Fruit fly (Drosophila melanogaster) whole organism, embryonic: Measurements from ENCODE around the gene CG34265.

ENCODE experiments used
- Adf1 ChIP-seq: fragments of 200-800 bp; sonication (Bioruptor generic); IDR thresholded peaks from 2 replicates; pipeline ENCODE4 v1.3.6; 2022; ENCODE audit warnings: missing biosample characterization, missing genetic modification characterization
- Atf3 ChIP-seq: fragments of 200-800 bp; sonication (Bioruptor generic); optimal IDR thresholded peaks from 3 replicates; lab custom pipeline; 2016; ENCODE audit warnings: missing biosample characterization, missing genetic modification characterization
- Awh ChIP-seq: fragments of 200-800 bp; sonication (Bioruptor generic); IDR thresholded peaks from 2 replicates; pipeline ENCODE4, ENCODE4 v1.3.6; 2022; ENCODE audit warnings: missing biosample characterization, missing genetic modification characterization
- CG10321 ChIP-seq: fragments of 200-800 bp; sonication (Bioruptor generic); IDR thresholded peaks from 2 replicates; pipeline ENCODE4 v1.3.6; 2022; ENCODE audit warnings: missing biosample characterization, missing genetic modification characterization
- CG10366 ChIP-seq: fragments of 200-800 bp; sonication (Bioruptor generic); IDR thresholded peaks from 2 replicates; pipeline ENCODE4 v1.3.6; 2022; ENCODE audit warnings: missing biosample characterization, missing genetic modification characterization
- CG10543 ChIP-seq: fragments of 200-800 bp; sonication (Bioruptor generic); optimal IDR thresholded peaks from 3 replicates; lab custom pipeline; 2017; ENCODE audit warnings: missing biosample characterization, mild to moderate bottlenecking, missing genetic modification characterization, moderate library complexity
- CG12391 ChIP-seq: fragments of 200-800 bp; sonication (Bioruptor generic); optimal IDR thresholded peaks from 3 replicates; lab custom pipeline; 2018; ENCODE audit warnings: missing biosample characterization, mild to moderate bottlenecking, missing genetic modification characterization, moderate library complexity
- CG14441 ChIP-seq: fragments of 200-800 bp; sonication (Bioruptor generic); IDR thresholded peaks from 2 replicates; pipeline ENCODE4 v1.3.6; 2022; ENCODE audit warnings: missing biosample characterization, missing genetic modification characterization
- CG16815 ChIP-seq: fragments of 200-800 bp; sonication (Bioruptor generic); optimal IDR thresholded peaks from 3 replicates; lab custom pipeline; 2017; ENCODE audit warnings: missing biosample characterization, mild to moderate bottlenecking, missing genetic modification characterization
- CG17361 ChIP-seq: fragments of 200-800 bp; sonication (Bioruptor generic); IDR thresholded peaks from 3 replicates; pipeline ENCODE4 v1.3.6; 2022; ENCODE audit warnings: missing biosample characterization, missing genetic modification characterization
- CG18262 ChIP-seq: fragments of 200-800 bp; optimal IDR thresholded peaks from 3 replicates; lab custom pipeline; 2019; ENCODE audit warnings: missing biosample characterization, mild to moderate bottlenecking, missing genetic modification characterization, moderate library complexity
- CG2678 ChIP-seq: fragments of 200-800 bp; sonication (Bioruptor generic); optimal IDR thresholded peaks from 3 replicates; lab custom pipeline; 2019; ENCODE audit warnings: missing biosample characterization, mild to moderate bottlenecking, missing genetic modification characterization, moderate library complexity
- CG3281 ChIP-seq: fragments of 200-800 bp; sonication (Bioruptor generic); optimal IDR thresholded peaks from 3 replicates; lab custom pipeline; 2017; ENCODE audit warnings: missing biosample characterization, mild to moderate bottlenecking, missing genetic modification characterization
- CG8388 ChIP-seq: fragments of 200-800 bp; sonication (Bioruptor generic); optimal IDR thresholded peaks from 2 replicates; lab custom pipeline; 2019; ENCODE audit warnings: missing biosample characterization, mild to moderate bottlenecking, missing genetic modification characterization, moderate library complexity
- CG8765 ChIP-seq: fragments of 200-800 bp; sonication (Bioruptor generic); IDR thresholded peaks from 2 replicates; pipeline ENCODE4 v1.3.6; 2022; ENCODE audit warnings: missing biosample characterization, missing genetic modification characterization
- CG9876 ChIP-seq: fragments of 200-800 bp; sonication (Bioruptor generic); optimal IDR thresholded peaks from 2 replicates; lab custom pipeline; 2016; ENCODE audit warnings: missing biosample characterization, missing genetic modification characterization
- Ets65A ChIP-seq: fragments of 200-800 bp; sonication (Bioruptor generic); peaks from one replicate; lab custom pipeline; 2016; ENCODE audit warnings: missing biosample characterization, missing genetic modification characterization
- Ets97D ChIP-seq: fragments of 200-800 bp; sonication (Bioruptor generic); optimal IDR thresholded peaks from 3 replicates; lab custom pipeline; 2016; ENCODE audit warnings: missing biosample characterization, missing genetic modification characterization
- Fer1 ChIP-seq: fragments of 200-800 bp; sonication (Bioruptor generic); optimal IDR thresholded peaks from 2 replicates; lab custom pipeline; 2017; ENCODE audit warnings: missing biosample characterization, mild to moderate bottlenecking, missing genetic modification characterization
- HmgD ChIP-seq: fragments of 200-800 bp; sonication (Bioruptor generic); optimal IDR thresholded peaks from 3 replicates; lab custom pipeline; 2016; ENCODE audit warnings: missing biosample characterization, missing genetic modification characterization
- Hr3 ChIP-seq: fragments of 200-800 bp; sonication (Bioruptor generic); optimal IDR thresholded peaks from 3 replicates; lab custom pipeline; 2016; ENCODE audit warnings: missing biosample characterization, missing genetic modification characterization
- Hr39 ChIP-seq: fragments of >200 bp; optimal IDR thresholded peaks from 2 replicates; lab custom pipeline; 2017
- NC2β ChIP-seq: fragments of 200-800 bp; sonication (Bioruptor generic); optimal IDR thresholded peaks from 2 replicates; lab custom pipeline; 2016; ENCODE audit warnings: missing biosample characterization, missing genetic modification characterization
- Ptx1 ChIP-seq: fragments of 200-800 bp; sonication (Bioruptor generic); IDR thresholded peaks from 2 replicates; pipeline ENCODE4 v1.3.6; 2022; ENCODE audit warnings: missing biosample characterization, missing genetic modification characterization
- Sox100B ChIP-seq: fragments of 200-800 bp; sonication (Bioruptor generic); optimal IDR thresholded peaks from 3 replicates; lab custom pipeline; 2018; ENCODE audit warnings: missing biosample characterization, mild to moderate bottlenecking, missing genetic modification characterization
- Sox102F ChIP-seq: fragments of 200-800 bp; sonication (Bioruptor generic); optimal IDR thresholded peaks from 2 replicates; lab custom pipeline; 2018; ENCODE audit warnings: missing biosample characterization, mild to moderate bottlenecking, missing genetic modification characterization, moderate library complexity
- Ssrp ChIP-seq: fragments of 200-800 bp; sonication (Bioruptor generic); optimal IDR thresholded peaks from 2 replicates; lab custom pipeline; 2018; ENCODE audit warnings: missing biosample characterization, mild to moderate bottlenecking, missing genetic modification characterization, moderate library complexity
- ase ChIP-seq: fragments of 200-800 bp; sonication (Bioruptor generic); IDR thresholded peaks from 3 replicates; pipeline ENCODE4 v1.3.6; 2022; ENCODE audit warnings: missing biosample characterization, missing genetic modification characterization
- bowl ChIP-seq: fragments of 200-800 bp; sonication (Bioruptor generic); IDR thresholded peaks from 2 replicates; pipeline ENCODE4 v1.3.6; 2022; ENCODE audit warnings: missing biosample characterization, missing genetic modification characterization
- btn ChIP-seq: fragments of 200-800 bp; sonication (Bioruptor generic); optimal IDR thresholded peaks from 2 replicates; lab custom pipeline; 2016; ENCODE audit warnings: missing biosample characterization, missing genetic modification characterization
- croc ChIP-seq: fragments of 200-800 bp; sonication (Bioruptor generic); conservative IDR thresholded peaks from 3 replicates; pipeline ENCODE4 v1.3.6; 2022; ENCODE audit warnings: missing biosample characterization, missing genetic modification characterization
- eve ChIP-seq, 2 experiments: fragments of >200 bp; optimal IDR thresholded peaks; 2 replicates each; lab custom pipeline; 2017; ENCODE audit warnings: missing biosample characterization in 2 of 2, missing genetic modification characterization in 2 of 2
- exex ChIP-seq: fragments of 200-800 bp; sonication (Bioruptor generic); optimal IDR thresholded peaks from 4 replicates; lab custom pipeline; 2018; ENCODE audit warnings: missing biosample characterization, mild to moderate bottlenecking, missing genetic modification characterization, moderate library complexity
- gem ChIP-seq: fragments of 200-800 bp; sonication (Bioruptor generic); optimal IDR thresholded peaks from 2 replicates; lab custom pipeline; 2019; ENCODE audit warnings: missing biosample characterization, mild to moderate bottlenecking, missing genetic modification characterization, moderate library complexity
- insv ChIP-seq, 2 experiments: fragments of 200-800 bp; sonication (Bioruptor generic); optimal IDR thresholded peaks; 3 replicates each; lab custom pipeline; 2016 to 2018; ENCODE audit warnings: missing biosample characterization in 2 of 2, missing genetic modification characterization in 2 of 2
- inv ChIP-seq: fragments of 200-800 bp; sonication (Bioruptor generic); IDR thresholded peaks from 2 replicates; pipeline ENCODE4 v1.3.6; 2022; ENCODE audit warnings: missing biosample characterization, missing genetic modification characterization; ENCODE audit not compliant: partially characterized antibody
- lbe ChIP-seq: fragments of 200-800 bp; sonication (Bioruptor generic); optimal IDR thresholded peaks from 2 replicates; lab custom pipeline; 2016; ENCODE audit warnings: missing biosample characterization, mild to moderate bottlenecking, missing genetic modification characterization
- lov ChIP-seq, 2 experiments: fragments of 200-800 bp in 1 of 2; fragments of >200 bp in 1 of 2; sonication (Bioruptor generic) in 1 of 2; IDR thresholded peaks in 1 of 2; optimal IDR thresholded peaks in 1 of 2; 2 replicates in 1 of 2; 3 replicates in 1 of 2; pipeline versions ENCODE4 v1.3.6 to Lab custom; 2017 to 2022; ENCODE audit warnings: missing biosample characterization in 1 of 2, missing genetic modification characterization in 1 of 2
- pfk ChIP-seq: fragments of 200-800 bp; sonication (Bioruptor generic); optimal IDR thresholded peaks from 2 replicates; lab custom pipeline; 2018; ENCODE audit warnings: missing biosample characterization, mild to moderate bottlenecking, missing genetic modification characterization, moderate library complexity
- phol ChIP-seq: fragments of 200-800 bp; sonication (Bioruptor generic); optimal IDR thresholded peaks from 3 replicates; lab custom pipeline; 2018; ENCODE audit warnings: missing biosample characterization, mild to moderate bottlenecking, missing genetic modification characterization, moderate library complexity
- seq ChIP-seq: fragments of 200-800 bp; sonication (Bioruptor generic); IDR thresholded peaks from 2 replicates; pipeline ENCODE4 v1.3.6; 2022; ENCODE audit warnings: missing biosample characterization, missing genetic modification characterization
- slp2 ChIP-seq: fragments of 200-800 bp; sonication (Bioruptor generic); optimal IDR thresholded peaks from 2 replicates; lab custom pipeline; 2016; ENCODE audit warnings: missing biosample characterization, missing genetic modification characterization
- sna ChIP-seq: fragments of 200-800 bp; sonication (Bioruptor generic); IDR thresholded peaks from 2 replicates; pipeline ENCODE4 v1.3.6; 2022; ENCODE audit warnings: missing biosample characterization, missing genetic modification characterization; ENCODE audit not compliant: partially characterized antibody
- ssp ChIP-seq: fragments of 200-800 bp; sonication (Bioruptor generic); IDR thresholded peaks from 2 replicates; pipeline ENCODE4 v1.3.6; 2022; ENCODE audit warnings: missing biosample characterization, missing genetic modification characterization
- tll ChIP-seq, 2 experiments: fragments of 200-800 bp in 1 of 2; fragments of >200 bp in 1 of 2; sonication (Bioruptor generic) in 1 of 2; optimal IDR thresholded peaks; 2 replicates each; lab custom pipeline; 2017 to 2019; ENCODE audit warnings: missing biosample characterization in 2 of 2, missing genetic modification characterization in 2 of 2, mild to moderate bottlenecking in 1 of 2, moderate library complexity in 1 of 2
- tna ChIP-seq: fragments of 200-800 bp; sonication (Bioruptor generic); IDR thresholded peaks from 2 replicates; pipeline ENCODE4 v1.3.6; 2022; ENCODE audit warnings: missing biosample characterization, missing genetic modification characterization; ENCODE audit not compliant: partially characterized antibody
- vfl ChIP-seq: fragments of 200-800 bp; sonication (Bioruptor generic); optimal IDR thresholded peaks from 2 replicates; lab custom pipeline; 2016; ENCODE audit warnings: missing biosample characterization, missing genetic modification characterization
- vvl ChIP-seq: fragments of 200-800 bp; sonication (Bioruptor generic); IDR thresholded peaks from 2 replicates; pipeline ENCODE4 v1.3.6; 2022; ENCODE audit warnings: missing biosample characterization, missing genetic modification characterization
- zfh2 ChIP-seq: fragments of 200-800 bp; sonication (Bioruptor generic); optimal IDR thresholded peaks from 2 replicates; lab custom pipeline; 2016; ENCODE audit warnings: missing biosample characterization, missing genetic modification characterization

CG34265 gene

DNA sequence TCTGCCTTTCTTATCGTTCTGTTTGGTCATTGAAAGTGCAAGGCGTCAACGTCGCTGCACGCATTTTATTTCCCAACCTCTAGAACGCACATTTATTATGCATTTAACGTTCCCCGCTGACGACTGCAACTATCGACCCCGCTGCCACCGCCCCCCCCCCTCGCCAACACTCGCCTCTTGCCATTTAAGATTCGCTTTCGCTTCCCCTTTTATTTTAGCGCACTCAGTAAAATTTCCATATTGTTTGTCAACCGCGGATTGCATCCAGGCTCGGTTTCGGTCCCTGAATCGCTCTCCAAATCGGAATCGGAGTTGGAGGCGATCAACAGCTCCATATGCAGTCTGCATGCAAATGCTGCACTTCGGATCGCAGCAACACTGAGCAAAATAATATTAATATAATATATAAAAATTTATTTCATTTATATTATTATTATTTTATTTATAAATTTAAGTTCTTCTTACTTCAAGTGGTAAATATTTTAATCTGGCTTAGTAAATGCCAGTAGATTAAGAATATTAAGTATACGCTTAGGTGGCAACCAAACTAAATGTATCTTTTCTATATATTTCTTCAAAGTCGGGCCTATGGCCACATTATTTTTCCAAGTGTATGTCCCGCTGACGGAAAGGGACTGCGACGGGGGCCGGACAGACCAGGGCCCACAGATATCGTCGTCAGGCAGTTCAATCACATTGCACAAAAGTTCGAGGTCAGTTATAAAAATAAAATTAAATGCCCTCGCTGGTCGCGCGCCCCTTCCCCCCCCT, 27.5 kb upstream of the CG34265 start (continued):
- TF ChIP-seq Hr3 (GFP tag; lab: Kevin White, UChicago), result peak; percentile 25
- TF ChIP-seq lbe (GFP tag; lab: Kevin White, UChicago), result peak; percentile 94
- TF ChIP-seq CG3281 (GFP tag; lab: Kevin White, UChicago), result no peak
- TF ChIP-seq Ets97D (GFP tag; lab: Kevin White, UChicago), result no peak
- no peak for TF ChIP-seq Hr39 (lab: Kevin White, UChicago)
- TF ChIP-seq CG10366, result peak; percentile 41; the same call in 1 of the 2 replicates
- TF ChIP-seq Ets65A, result peak; percentile 25
- TF ChIP-seq CG16815 (GFP tag; lab: Kevin White, UChicago), result no peak
- TF ChIP-seq inv, result no peak
- 0 out of 3 replicates have a peak, but pooled peaks have one; percentile 32 for TF ChIP-seq CG17361 (GFP tag; lab: Robert Waterston, UW)
- peak; percentile 30 for TF ChIP-seq CG2678 (tag; lab: Kevin White, UChicago)
- TF ChIP-seq Ptx1 (GFP tag; lab: Robert Waterston, UW), result 0 out of 2 replicates have a peak, but pooled peaks have one; percentile 11
- no peak for TF ChIP-seq CG8765 (GFP tag; lab: Robert Waterston, UW)
- TF ChIP-seq exex (tag; lab: Kevin White, UChicago), result no peak
- TF ChIP-seq slp2 (GFP tag; lab: Kevin White, UChicago), result no peak
- TF ChIP-seq croc (GFP tag; lab: Robert Waterston, UW), result no peak; the same call in 2 of the 3 replicates
- no peak for TF ChIP-seq btn
- no peak for TF ChIP-seq CG10321 (GFP tag; lab: Robert Waterston, UW)
- TF ChIP-seq Sox100B (GFP tag; lab: Kevin White, UChicago), result peak; percentile 28
- TF ChIP-seq ssp, result no peak
- TF ChIP-seq Fer1 (GFP tag; lab: Kevin White, UChicago), result no peak
- peak; percentile 48 for TF ChIP-seq CG12391 (tag; lab: Kevin White, UChicago)
- no peak for TF ChIP-seq eve (GFP tag; optimal IDR thresholded peaks at IDR 0.05; lab: Kevin White, UChicago)
- no peak for TF ChIP-seq Atf3 (GFP tag; lab: Kevin White, UChicago)
- peak; percentile 34 for TF ChIP-seq phol (tag; lab: Kevin White, UChicago)
- TF ChIP-seq zfh2, result no peak
- no peak for TF ChIP-seq Awh
- no peak for TF ChIP-seq NC2β (GFP tag; lab: Kevin White, UChicago)
- 0 out of 2 replicates have a peak, but pooled peaks have one; percentile 30 for TF ChIP-seq seq (GFP tag; lab: Robert Waterston, UW)
- no peak for TF ChIP-seq tna (GFP tag; lab: Robert Waterston, UW)
- TF ChIP-seq vvl, result peak; percentile 26; the same call in 1 of the 2 replicates
- no peak for TF ChIP-seq tll (GFP tag; optimal IDR thresholded peaks at IDR 0.05; lab: Kevin White, UChicago)
- TF ChIP-seq CG10543 (GFP tag; lab: Kevin White, UChicago), result no peak
- peak; percentile 56 for TF ChIP-seq Ssrp (tag; lab: Kevin White, UChicago)
- no peak for TF ChIP-seq lov (optimal IDR thresholded peaks at IDR 0.05; lab: Kevin White, UChicago)
- no peak for TF ChIP-seq lov (GFP tag; IDR thresholded peaks at IDR 0.05; lab: Robert Waterston, UW)
- no peak for TF ChIP-seq bowl
- TF ChIP-seq vfl (GFP tag; lab: Kevin White, UChicago), result no peak
- no peak for TF ChIP-seq sna (GFP tag; lab: Robert Waterston, UW)
- peak; percentile 63 for TF ChIP-seq gem (tag; lab: Kevin White, UChicago)
- TF ChIP-seq Sox102F (GFP tag; lab: Kevin White, UChicago), result peak; percentile 70
- TF ChIP-seq Adf1 (GFP tag; lab: Robert Waterston, UW), result no peak
- TF ChIP-seq CG18262 (tag; lab: Kevin White, UChicago), result peak; percentile 45
- no peak for TF ChIP-seq insv (GFP tag; optimal IDR thresholded peaks at IDR 0.05; lab: Kevin White, UChicago)
- TF ChIP-seq HmgD (GFP tag; lab: Kevin White, UChicago), result no peak
- TF ChIP-seq ase (GFP tag; lab: Robert Waterston, UW), result no peak
- TF ChIP-seq CG9876 (GFP tag; lab: Kevin White, UChicago), result no peak
- no peak for TF ChIP-seq pfk (GFP tag; lab: Kevin White, UChicago)
- TF ChIP-seq CG8388 (GFP tag; lab: Kevin White, UChicago), result peak; percentile 30
- peak; percentile 18; the same call in 1 of the 2 replicates for TF ChIP-seq CG14441 (GFP tag; lab: Robert Waterston, UW)
